Worm (Caenorhabditis elegans) whole organism, L2 larva: ENCODE results near the gene ZK381.8.

Experiments used
- skn-1 ChIP-seq: sonication (generic microtip); optimal IDR thresholded peaks from 2 replicates; lab custom pipeline; 2017; ENCODE audit warnings: missing biosample characterization, missing genetic modification characterization
- ztf-4 ChIP-seq: fragments of 150-350 bp; optimal IDR thresholded peaks from 2 replicates; lab custom pipeline; 2014; ENCODE audit warnings: missing biosample characterization, missing genetic modification characterization

ce11 chrIV:7009531-7009930 is 39.4 kb upstream of the ZK381.8 start, which contains the start of gene C25A8.2:
- TF ChIP-seq skn-1 (tag; lab: Kevin White, UChicago) = no peak
- no peak for TF ChIP-seq ztf-4 (tag; lab: Kevin White, UChicago)
